Fruit fly (Drosophila melanogaster): ENCODE data around the gene CG13032.

The CG13032 gene

dm6 chr3L:16673367-16674014 is at the start of gene CG13032, which contains the start of gene zetaCOP:
Gene CG13032, plus strand, starts transcription at chr3L:16673964.
Gene zetaCOP, minus strand, starts transcription at chr3L:16673555.
- TF ChIP-seq Sox102F (GFP tag; optimal IDR thresholded peaks at IDR 0.05), result no peak
- no peak for TF ChIP-seq Blimp-1 (GFP tag; optimal IDR thresholded peaks at IDR 0.05)
- TF ChIP-seq ss (GFP tag; optimal IDR thresholded peaks at IDR 0.05), result no peak
- no peak for TF ChIP-seq Smox (GFP tag; optimal IDR thresholded peaks at IDR 0.05)
- no peak for TF ChIP-seq pdm3 (GFP tag; optimal IDR thresholded peaks at IDR 0.05)
- no peak for TF ChIP-seq fd85E (GFP tag; optimal IDR thresholded peaks at IDR 0.05)
- no peak for TF ChIP-seq lz (GFP tag; optimal IDR thresholded peaks at IDR 0.05)
- TF ChIP-seq Hr38 (GFP tag; optimal IDR thresholded peaks at IDR 0.05), result no peak
- TF ChIP-seq CG6792 (GFP tag; optimal IDR thresholded peaks at IDR 0.05), result no peak
- TF ChIP-seq CG8319 (GFP tag; optimal IDR thresholded peaks at IDR 0.05), result no peak
- TF ChIP-seq fkh (GFP tag; optimal IDR thresholded peaks at IDR 0.05), result no peak
- TF ChIP-seq CG6808 (GFP tag; optimal IDR thresholded peaks at IDR 0.05), result no peak
- no peak for TF ChIP-seq Sox14 (GFP tag; optimal IDR thresholded peaks at IDR 0.05)
- TF ChIP-seq Eip78C (GFP tag), result no peak
- no peak for TF ChIP-seq fd59A (GFP tag; optimal IDR thresholded peaks at IDR 0.05)
- no peak for TF ChIP-seq svp (GFP tag)
- no peak for TF ChIP-seq Eip75B (GFP tag; optimal IDR thresholded peaks at IDR 0.05)
- TF ChIP-seq eg (GFP tag; IDR thresholded peaks at IDR 0.05), result no peak

DNA sequence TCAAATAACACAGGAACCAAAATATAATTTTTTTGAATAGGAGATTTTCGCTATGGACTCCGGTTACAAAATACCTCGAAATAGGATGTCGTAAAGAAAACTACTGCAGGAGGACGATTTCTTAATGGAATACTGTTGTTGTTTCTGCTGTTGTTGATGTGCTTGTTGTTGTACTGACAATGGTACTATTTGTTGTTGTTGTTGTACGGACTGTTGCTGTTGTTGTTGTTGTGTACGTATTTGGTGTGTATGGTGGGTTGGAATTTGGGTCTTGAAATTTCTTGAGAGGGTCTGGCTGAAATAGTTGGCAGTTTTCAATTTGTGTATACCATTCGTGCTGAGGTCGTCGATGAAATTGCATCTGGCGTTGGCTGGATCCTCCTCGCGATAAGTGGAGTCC is 47.6 kb upstream of the CG13032 start:
- TF ChIP-seq fd59A (GFP tag; optimal IDR thresholded peaks at IDR 0.05) (no peak), esn (GFP tag; optimal IDR thresholded peaks at IDR 0.05) (no peak), CG10631 (GFP tag; optimal IDR thresholded peaks at IDR 0.05) (no peak), CG6792 (GFP tag; optimal IDR thresholded peaks at IDR 0.05) (no peak), Hr38 (GFP tag; optimal IDR thresholded peaks at IDR 0.05) (no peak), achi (GFP tag; optimal IDR thresholded peaks at IDR 0.05) (no peak), CG3032 (tag; optimal IDR thresholded peaks at IDR 0.05) (no peak)

- TF ChIP-seq CG10631 (GFP tag; optimal IDR thresholded peaks at IDR 0.05) (no peak), dsx (GFP tag; optimal IDR thresholded peaks at IDR 0.05; ENCODE audit: poor library complexity, severe bottlenecking) (peak; percentile 72), Eip78C (GFP tag) (peak; percentile 65)
Observed at dm6 chr3L:16629793-16630192, 44.0 kb upstream of the CG13032 start.

dm6 chr3L:16631844-16632537 is 41.8 kb upstream of the CG13032 start:
- no peak for TF ChIP-seq salr (GFP tag; optimal IDR thresholded peaks at IDR 0.05)
- peak; percentile 47 for TF ChIP-seq Eip78C (GFP tag)
- no peak for TF ChIP-seq Eip93F (GFP tag; optimal IDR thresholded peaks at IDR 0.05)
- peak; percentile 17; the same call in 1 of the 3 replicates for TF ChIP-seq CG6163 (GFP tag; IDR thresholded peaks at IDR 0.05)
- TF ChIP-seq esn (GFP tag; optimal IDR thresholded peaks at IDR 0.05), result peak; percentile 8

dm6 chr3L:16634091-16634490 is 39.7 kb upstream of the CG13032 start:
- TF ChIP-seq Hr4 (GFP tag; optimal IDR thresholded peaks at IDR 0.05) (no peak), Met (GFP tag; optimal IDR thresholded peaks at IDR 0.05) (no peak), Hr39 (GFP tag; optimal IDR thresholded peaks at IDR 0.05) (no peak), Lpt (GFP tag; optimal IDR thresholded peaks at IDR 0.05) (no peak), CG11762 (GFP tag; optimal IDR thresholded peaks at IDR 0.05; ENCODE audit: insufficient read depth) (no peak), CG10631 (GFP tag; optimal IDR thresholded peaks at IDR 0.05) (no peak), CG8319 (GFP tag; optimal IDR thresholded peaks at IDR 0.05) (no peak), Sox102F (GFP tag; optimal IDR thresholded peaks at IDR 0.05) (no peak), spab (GFP tag; optimal IDR thresholded peaks at IDR 0.05) (no peak), Eip75B (GFP tag; optimal IDR thresholded peaks at IDR 0.05) (no peak), Sox14 (GFP tag; optimal IDR thresholded peaks at IDR 0.05) (no peak), CG34406 (GFP tag; optimal IDR thresholded peaks at IDR 0.05) (no peak), dsx (GFP tag; optimal IDR thresholded peaks at IDR 0.05; ENCODE audit: poor library complexity, severe bottlenecking) (no peak), fd59A (GFP tag; optimal IDR thresholded peaks at IDR 0.05) (no peak), Eip78C (GFP tag) (no peak), Ets21C (GFP tag; optimal IDR thresholded peaks at IDR 0.05) (no peak), CG3032 (tag; optimal IDR thresholded peaks at IDR 0.05) (no peak), svp (GFP tag) (no peak), OdsH (GFP tag; optimal IDR thresholded peaks at IDR 0.05) (no peak), CG8632 (GFP tag; optimal IDR thresholded peaks at IDR 0.05) (no peak)
